Fruit fly (Drosophila melanogaster) whole organism, adult: ENCODE data around the gene Pgant7.

Source experiments
- CG11617 ChIP-seq: fragments of 200-800 bp; sonication (Bioruptor generic); optimal IDR thresholded peaks from 2 replicates; lab custom pipeline; 2017; ENCODE audit warnings: mild to moderate bottlenecking, missing biosample characterization, missing genetic modification reagents, missing genetic modification characterization
- CG12768 ChIP-seq: fragments of 200-800 bp; sonication (Bioruptor generic); optimal IDR thresholded peaks from 2 replicates; lab custom pipeline; 2017; ENCODE audit warnings: missing biosample characterization, missing genetic modification characterization, mild to moderate bottlenecking, moderate library complexity, missing genetic modification reagents
- CG14711 ChIP-seq: fragments of 200-800 bp; sonication (Bioruptor generic); optimal IDR thresholded peaks from 2 replicates; lab custom pipeline; 2018; ENCODE audit warnings: missing biosample characterization, mild to moderate bottlenecking, missing genetic modification characterization, moderate library complexity
- CG1620 ChIP-seq: fragments of 200-800 bp; sonication (Bioruptor generic); optimal IDR thresholded peaks from 2 replicates; lab custom pipeline; 2016; ENCODE audit warnings: missing biosample characterization, missing genetic modification characterization
- CG33017 ChIP-seq: fragments of 200-800 bp; sonication (Bioruptor generic); optimal IDR thresholded peaks from 2 replicates; lab custom pipeline; 2018; ENCODE audit warnings: missing biosample characterization, mild to moderate bottlenecking, missing genetic modification characterization, moderate library complexity
- CG5204 ChIP-seq: fragments of 200-800 bp; sonication (Bioruptor generic); optimal IDR thresholded peaks from 2 replicates; lab custom pipeline; 2016; ENCODE audit warnings: missing biosample characterization, missing genetic modification characterization
- CG7045 ChIP-seq: fragments of 200-800 bp; sonication (Bioruptor generic); optimal IDR thresholded peaks from 2 replicates; lab custom pipeline; 2017; ENCODE audit warnings: missing biosample characterization, mild to moderate bottlenecking, missing genetic modification characterization
- CG7101 ChIP-seq: fragments of 200-800 bp; sonication (Bioruptor generic); optimal IDR thresholded peaks from 2 replicates; lab custom pipeline; 2018; ENCODE audit warnings: missing biosample characterization, mild to moderate bottlenecking, missing genetic modification characterization, moderate library complexity
- Clk ChIP-seq: fragments of 200-800 bp; sonication (Bioruptor generic); optimal IDR thresholded peaks from 2 replicates; lab custom pipeline; 2017; ENCODE audit warnings: missing biosample characterization, missing genetic modification characterization
- Crg-1 ChIP-seq: fragments of 200-800 bp; sonication (Bioruptor generic); optimal IDR thresholded peaks from 2 replicates; lab custom pipeline; 2016; ENCODE audit warnings: missing biosample characterization, missing genetic modification characterization
- Hr96 ChIP-seq: fragments of 200-800 bp; sonication (Bioruptor generic); optimal IDR thresholded peaks from 2 replicates; lab custom pipeline; 2016; ENCODE audit warnings: missing biosample characterization, missing genetic modification characterization
- Mnt ChIP-seq: fragments of 200-800 bp; sonication (Bioruptor generic); optimal IDR thresholded peaks from 2 replicates; lab custom pipeline; 2016; ENCODE audit warnings: missing biosample characterization, mild to moderate bottlenecking, missing genetic modification characterization
- bab1 ChIP-seq: fragments of 200-800 bp; sonication (Bioruptor generic); optimal IDR thresholded peaks from 3 replicates; lab custom pipeline; 2019; ENCODE audit warnings: missing biosample characterization, mild to moderate bottlenecking, missing genetic modification characterization, moderate library complexity
- cic ChIP-seq: fragments of 200-800 bp; sonication (Bioruptor generic); optimal IDR thresholded peaks from 2 replicates; lab custom pipeline; 2017; ENCODE audit warnings: missing biosample characterization, mild to moderate bottlenecking, missing genetic modification characterization, moderate library complexity
- cnc ChIP-seq, 2 experiments: fragments of >200 bp; optimal IDR thresholded peaks; 2 replicates each; lab custom pipeline; 2017
- kay ChIP-seq: fragments of 200-800 bp; sonication (Bioruptor generic); peaks from one replicate; lab custom pipeline; 2016; ENCODE audit warnings: missing biosample characterization, missing genetic modification characterization, borderline replicate concordance
- ovo ChIP-seq: fragments of 200-800 bp; sonication (Bioruptor generic); optimal IDR thresholded peaks from 2 replicates; lab custom pipeline; 2016; ENCODE audit warnings: missing biosample characterization, missing genetic modification characterization
- pad ChIP-seq: fragments of 200-800 bp; sonication (Bioruptor generic); optimal IDR thresholded peaks from 3 replicates; lab custom pipeline; 2017; ENCODE audit warnings: missing biosample characterization, missing genetic modification characterization, mild to moderate bottlenecking, moderate library complexity, missing genetic modification reagents
- tj ChIP-seq: fragments of 200-800 bp; sonication (Bioruptor generic); optimal IDR thresholded peaks from 3 replicates; lab custom pipeline; 2017; ENCODE audit warnings: missing biosample characterization, mild to moderate bottlenecking, missing genetic modification characterization, moderate library complexity
- toe ChIP-seq: fragments of 200-800 bp; sonication (Bioruptor generic); optimal IDR thresholded peaks from 2 replicates; lab custom pipeline; 2016; ENCODE audit warnings: missing biosample characterization, missing genetic modification characterization

Pgant7 gene

dm6 chrX:18543328-18543727 is 43.5 kb upstream of the Pgant7 start:
- TF ChIP-seq cnc (optimal IDR thresholded peaks at IDR 0.05; lab: Kevin White, UChicago) (no peak), cic (peak; percentile 31), kay (GFP tag; lab: Kevin White, UChicago) (no peak), tj (GFP tag; lab: Kevin White, UChicago) (peak; percentile 65), CG5204 (GFP tag; lab: Kevin White, UChicago) (no peak)

- TF ChIP-seq CG7045 (GFP tag; lab: Kevin White, UChicago) (no peak), ovo (GFP tag; lab: Kevin White, UChicago) (no peak), pad (GFP tag; lab: Kevin White, UChicago) (no peak), bab1 (no peak), CG7101 (tag; lab: Kevin White, UChicago) (no peak), Clk (GFP tag; lab: Kevin White, UChicago) (no peak), CG14711 (tag; lab: Kevin White, UChicago) (no peak), CG5204 (GFP tag; lab: Kevin White, UChicago) (no peak), cic (no peak), Mnt (GFP tag; lab: Kevin White, UChicago) (no peak), CG11617 (GFP tag; lab: Kevin White, UChicago) (no peak), toe (no peak), CG33017 (no peak), cnc (optimal IDR thresholded peaks at IDR 0.05; lab: Kevin White, UChicago) (no peak), Crg-1 (GFP tag; lab: Kevin White, UChicago) (no peak)
Measured at dm6 chrX:18541915-18542314, 42.1 kb upstream of the Pgant7 start.

- TF ChIP-seq ovo (GFP tag; lab: Kevin White, UChicago) (no peak), CG1620 (no peak), cic (no peak)
Measured at dm6 chrX:18540268-18540667, 40.5 kb upstream of the Pgant7 start.

- TF ChIP-seq CG7045 (GFP tag; lab: Kevin White, UChicago) = no peak
- no peak for TF ChIP-seq CG5204 (GFP tag; lab: Kevin White, UChicago)
- no peak for TF ChIP-seq bab1
- TF ChIP-seq Crg-1 (GFP tag; lab: Kevin White, UChicago) = no peak
- no peak for TF ChIP-seq kay (GFP tag; lab: Kevin White, UChicago)
- no peak for TF ChIP-seq CG12768 (GFP tag; lab: Kevin White, UChicago)
- no peak for TF ChIP-seq pad (GFP tag; lab: Kevin White, UChicago)
- TF ChIP-seq tj (GFP tag; lab: Kevin White, UChicago) = no peak
- TF ChIP-seq toe = no peak
- TF ChIP-seq Hr96 (GFP tag; lab: Kevin White, UChicago) = no peak
- TF ChIP-seq cic = no peak
- no peak for TF ChIP-seq cnc (optimal IDR thresholded peaks at IDR 0.05; lab: Kevin White, UChicago)
- no peak for TF ChIP-seq ovo (GFP tag; lab: Kevin White, UChicago)
- TF ChIP-seq CG1620 = no peak
- TF ChIP-seq CG33017 = no peak
- no peak for TF ChIP-seq Mnt (GFP tag; lab: Kevin White, UChicago)
- TF ChIP-seq CG14711 (tag; lab: Kevin White, UChicago) = no peak
- no peak for TF ChIP-seq Clk (GFP tag; lab: Kevin White, UChicago)
- TF ChIP-seq CG11617 (GFP tag; lab: Kevin White, UChicago) = no peak
- TF ChIP-seq CG7101 (tag; lab: Kevin White, UChicago) = no peak
Measured at dm6 chrX:18538204-18538864, 38.5 kb upstream of the Pgant7 start.

dm6 chrX:18537066-18537759 is 37.4 kb upstream of the Pgant7 start:
- TF ChIP-seq CG7045 (GFP tag; lab: Kevin White, UChicago) (no peak), cnc (optimal IDR thresholded peaks at IDR 0.05; lab: Kevin White, UChicago) (no peak), kay (GFP tag; lab: Kevin White, UChicago) (no peak), Clk (GFP tag; lab: Kevin White, UChicago) (no peak)

dm6 chrX:18534393-18534792 is 34.6 kb upstream of the Pgant7 start:
- peak; percentile 19 for TF ChIP-seq bab1
- no peak for TF ChIP-seq pad (GFP tag; lab: Kevin White, UChicago)
- peak; percentile 23 for TF ChIP-seq tj (GFP tag; lab: Kevin White, UChicago)
- TF ChIP-seq cic = peak; percentile 18

dm6 chrX:18533308-18533707 is 33.5 kb upstream of the Pgant7 start:
- TF ChIP-seq cnc (optimal IDR thresholded peaks at IDR 0.05; lab: Kevin White, UChicago) (no peak), kay (GFP tag; lab: Kevin White, UChicago) (peak; percentile 28)
